Fruit fly (Drosophila melanogaster) whole organism, embryonic: Measurements from ENCODE around the gene CG15283.

Experiments
- CG10147 ChIP-seq: fragments of 200-800 bp; sonication (Bioruptor generic); optimal IDR thresholded peaks from 2 replicates; lab custom pipeline; 2019; ENCODE audit warnings: missing biosample characterization, mild to moderate bottlenecking, missing genetic modification characterization, moderate library complexity
- CG12299 ChIP-seq: fragments of 200-800 bp; sonication (Bioruptor generic); optimal IDR thresholded peaks from 2 replicates; lab custom pipeline; 2018; ENCODE audit warnings: missing biosample characterization, mild to moderate bottlenecking, missing genetic modification characterization
- CG12659 ChIP-seq: fragments of 200-800 bp; sonication (Bioruptor generic); optimal IDR thresholded peaks from 3 replicates; lab custom pipeline; 2017; ENCODE audit warnings: mild to moderate bottlenecking, missing biosample characterization, missing genetic modification reagents, missing genetic modification characterization
- CG13296 ChIP-seq: fragments of 200-800 bp; sonication (Bioruptor generic); optimal IDR thresholded peaks from 3 replicates; lab custom pipeline; 2018; ENCODE audit warnings: missing biosample characterization, mild to moderate bottlenecking, missing genetic modification characterization
- CG15479 ChIP-seq: fragments of 200-800 bp; sonication (Bioruptor generic); optimal IDR thresholded peaks from 3 replicates; lab custom pipeline; 2019; ENCODE audit warnings: missing biosample characterization, mild to moderate bottlenecking, missing genetic modification characterization, moderate library complexity
- CG1647 ChIP-seq: fragments of 200-800 bp; sonication (Bioruptor generic); optimal IDR thresholded peaks from 3 replicates; lab custom pipeline; 2016; ENCODE audit warnings: missing biosample characterization, missing genetic modification characterization
- CG17328 ChIP-seq: fragments of 200-800 bp; sonication (Bioruptor generic); IDR thresholded peaks from 2 replicates; pipeline ENCODE4 v1.3.6; 2022; ENCODE audit warnings: missing biosample characterization, missing genetic modification characterization
- CG17912 ChIP-seq: fragments of 200-800 bp; sonication (Bioruptor generic); optimal IDR thresholded peaks from 2 replicates; lab custom pipeline; 2018; ENCODE audit warnings: missing biosample characterization, mild to moderate bottlenecking, missing genetic modification characterization
- CG1832 ChIP-seq: fragments of 200-800 bp; sonication (Bioruptor generic); optimal IDR thresholded peaks from 2 replicates; lab custom pipeline; 2017; ENCODE audit warnings: missing biosample characterization, mild to moderate bottlenecking, missing genetic modification characterization, inconsistent platforms
- CG2120 ChIP-seq: fragments of 200-800 bp; sonication (Bioruptor generic); optimal IDR thresholded peaks from 3 replicates; lab custom pipeline; 2016; ENCODE audit warnings: missing biosample characterization, missing genetic modification characterization
- CG31224 ChIP-seq: fragments of 200-800 bp; sonication (Bioruptor generic); IDR thresholded peaks from 2 replicates; pipeline ENCODE4 v1.3.6; 2022; ENCODE audit warnings: missing biosample characterization, missing genetic modification characterization
- CG33213 ChIP-seq: fragments of 200-800 bp; sonication (Bioruptor generic); optimal IDR thresholded peaks from 3 replicates; lab custom pipeline; 2016; ENCODE audit warnings: missing biosample characterization, missing genetic modification characterization
- CG4360 ChIP-seq: fragments of 200-800 bp; sonication (Bioruptor generic); IDR thresholded peaks from 2 replicates; pipeline ENCODE4 v1.3.6; 2022; ENCODE audit warnings: missing biosample characterization, missing genetic modification characterization
- CG6854 ChIP-seq: fragments of 200-800 bp; sonication (Bioruptor generic); optimal IDR thresholded peaks from 3 replicates; lab custom pipeline; 2017; ENCODE audit warnings: missing biosample characterization, mild to moderate bottlenecking, missing genetic modification characterization
- CG8290 ChIP-seq, 3 experiments: fragments of 200-800 bp; sonication (Bioruptor generic); optimal IDR thresholded peaks; 2 replicates each; lab custom pipeline; 2016 to 2019; ENCODE audit warnings: missing biosample characterization in 3 of 3, missing genetic modification characterization in 3 of 3, mild to moderate bottlenecking in 2 of 3, moderate library complexity in 1 of 3
- CG9609 ChIP-seq: fragments of 200-800 bp; sonication (Bioruptor generic); optimal IDR thresholded peaks from 3 replicates; lab custom pipeline; 2016; ENCODE audit warnings: missing biosample characterization, missing genetic modification characterization
- CG9727 ChIP-seq: fragments of 200-800 bp; sonication (Bioruptor generic); optimal IDR thresholded peaks from 3 replicates; lab custom pipeline; 2017; ENCODE audit warnings: missing biosample characterization, mild to moderate bottlenecking, missing genetic modification characterization
- HLH4C ChIP-seq: fragments of 200-800 bp; sonication (Bioruptor generic); IDR thresholded peaks from 3 replicates; pipeline ENCODE4 v1.3.6; 2022; ENCODE audit warnings: missing biosample characterization, missing genetic modification characterization; ENCODE audit not compliant: partially characterized antibody
- HLHmδ ChIP-seq: fragments of 200-800 bp; sonication (Bioruptor generic); optimal IDR thresholded peaks from 2 replicates; lab custom pipeline; 2018; ENCODE audit warnings: missing biosample characterization, mild to moderate bottlenecking, missing genetic modification characterization, moderate library complexity
- Hmr ChIP-seq: fragments of 200-800 bp; sonication (Bioruptor generic); optimal IDR thresholded peaks from 3 replicates; lab custom pipeline; 2017; ENCODE audit warnings: mild to moderate bottlenecking, missing biosample characterization, missing genetic modification reagents, missing genetic modification characterization
- Kr ChIP-seq: fragments of 200-800 bp; sonication (Bioruptor generic); optimal IDR thresholded peaks from 2 replicates; lab custom pipeline; 2017; ENCODE audit warnings: missing biosample characterization, mild to moderate bottlenecking, missing genetic modification characterization
- NFAT ChIP-seq: fragments of 200-800 bp; sonication (Bioruptor generic); IDR thresholded peaks from 2 replicates; pipeline ENCODE4 v1.3.6; 2022; ENCODE audit warnings: missing biosample characterization, missing genetic modification characterization
- Optix ChIP-seq: fragments of 200-800 bp; sonication (Bioruptor generic); IDR thresholded peaks from 3 replicates; pipeline ENCODE4 v1.3.6; 2022; ENCODE audit warnings: missing biosample characterization, missing genetic modification characterization
- Rfx ChIP-seq: fragments of 200-800 bp; sonication (Bioruptor generic); IDR thresholded peaks from 2 replicates; pipeline ENCODE4 v1.3.6; 2022; ENCODE audit warnings: missing biosample characterization, missing genetic modification characterization
- Sox102F ChIP-seq: fragments of 200-800 bp; sonication (Bioruptor generic); optimal IDR thresholded peaks from 2 replicates; lab custom pipeline; 2018; ENCODE audit warnings: missing biosample characterization, mild to moderate bottlenecking, missing genetic modification characterization, moderate library complexity
- abd-A ChIP-seq: fragments of 200-800 bp; sonication (Bioruptor generic); optimal IDR thresholded peaks from 3 replicates; lab custom pipeline; 2019; ENCODE audit warnings: missing biosample characterization, mild to moderate bottlenecking, missing genetic modification characterization, moderate library complexity
- aop ChIP-seq: fragments of 200-800 bp; sonication (Bioruptor generic); IDR thresholded peaks from 2 replicates; pipeline ENCODE4 v1.3.6; 2022; ENCODE audit warnings: missing biosample characterization, missing genetic modification characterization
- ato ChIP-seq: fragments of 200-800 bp; sonication (Bioruptor generic); IDR thresholded peaks from 2 replicates; pipeline ENCODE4 v1.3.6; 2022; ENCODE audit warnings: missing biosample characterization, missing genetic modification characterization; ENCODE audit not compliant: partially characterized antibody
- btn ChIP-seq: fragments of 200-800 bp; sonication (Bioruptor generic); optimal IDR thresholded peaks from 2 replicates; lab custom pipeline; 2016; ENCODE audit warnings: missing biosample characterization, missing genetic modification characterization
- corto ChIP-seq: fragments of 200-800 bp; sonication (Bioruptor generic); optimal IDR thresholded peaks from 2 replicates; lab custom pipeline; 2016; ENCODE audit warnings: missing biosample characterization, mild to moderate bottlenecking, missing genetic modification characterization, moderate library complexity
- cwo ChIP-seq: fragments of 200-800 bp; sonication (Bioruptor generic); optimal IDR thresholded peaks from 3 replicates; lab custom pipeline; 2017; ENCODE audit warnings: missing biosample characterization, missing genetic modification characterization, mild to moderate bottlenecking, moderate library complexity, missing genetic modification reagents
- dpn ChIP-seq, 2 experiments: fragments of 200-800 bp; sonication (Bioruptor generic); optimal IDR thresholded peaks; 3 replicates each; lab custom pipeline; 2016; ENCODE audit warnings: missing biosample characterization in 2 of 2, missing genetic modification characterization in 2 of 2
- dysf ChIP-seq: fragments of 200-800 bp; sonication (Bioruptor generic); IDR thresholded peaks from 3 replicates; pipeline ENCODE4 v1.3.6; 2022; ENCODE audit warnings: missing biosample characterization, missing genetic modification characterization
- ems ChIP-seq: fragments of 200-800 bp; sonication (Bioruptor generic); optimal IDR thresholded peaks from 3 replicates; lab custom pipeline; 2016; ENCODE audit warnings: missing biosample characterization, missing genetic modification characterization
- ftz-f1 ChIP-seq: fragments of 200-800 bp; sonication (Bioruptor generic); optimal IDR thresholded peaks from 2 replicates; lab custom pipeline; 2016; ENCODE audit warnings: missing biosample characterization, missing genetic modification characterization
- ham ChIP-seq: fragments of 200-800 bp; sonication (Bioruptor generic); IDR thresholded peaks from 2 replicates; pipeline ENCODE4 v1.3.6; 2022; ENCODE audit warnings: missing biosample characterization, missing genetic modification characterization
- maf-S ChIP-seq: fragments of 200-800 bp; sonication (Bioruptor generic); optimal IDR thresholded peaks from 2 replicates; lab custom pipeline; 2016; ENCODE audit warnings: missing biosample characterization, missing genetic modification characterization
- odd ChIP-seq: fragments of 200-800 bp; sonication (Bioruptor generic); optimal IDR thresholded peaks from 2 replicates; lab custom pipeline; 2017; ENCODE audit warnings: missing biosample characterization, mild to moderate bottlenecking, missing genetic modification characterization
- psq ChIP-seq: fragments of 200-800 bp; sonication (Bioruptor generic); optimal IDR thresholded peaks from 2 replicates; lab custom pipeline; 2017; ENCODE audit warnings: missing biosample characterization, missing genetic modification characterization
- ranshi ChIP-seq: fragments of 200-800 bp; sonication (Bioruptor generic); IDR thresholded peaks from 2 replicates; pipeline ENCODE4 v1.3.6; 2022; ENCODE audit warnings: missing biosample characterization, missing genetic modification characterization
- sens ChIP-seq: fragments of 200-800 bp; sonication (Bioruptor generic); peaks from one replicate; lab custom pipeline; 2016; ENCODE audit warnings: missing biosample characterization, missing genetic modification characterization
- sna ChIP-seq: fragments of 200-800 bp; sonication (Bioruptor generic); IDR thresholded peaks from 2 replicates; pipeline ENCODE4 v1.3.6; 2022; ENCODE audit warnings: missing biosample characterization, missing genetic modification characterization; ENCODE audit not compliant: partially characterized antibody
- sr ChIP-seq: fragments of 200-800 bp; sonication (Bioruptor generic); IDR thresholded peaks from 3 replicates; pipeline ENCODE4 v1.3.6; 2022; ENCODE audit warnings: missing biosample characterization, missing genetic modification characterization
- stwl ChIP-seq: fragments of 200-800 bp; sonication (Bioruptor generic); optimal IDR thresholded peaks from 3 replicates; lab custom pipeline; 2018; ENCODE audit warnings: missing biosample characterization, mild to moderate bottlenecking, missing genetic modification characterization, moderate library complexity
- sug ChIP-seq: fragments of 200-800 bp; optimal IDR thresholded peaks from 2 replicates; lab custom pipeline; 2019; ENCODE audit warnings: missing biosample characterization, mild to moderate bottlenecking, missing genetic modification characterization, moderate library complexity
- vvl ChIP-seq: fragments of 200-800 bp; sonication (Bioruptor generic); IDR thresholded peaks from 2 replicates; pipeline ENCODE4 v1.3.6; 2022; ENCODE audit warnings: missing biosample characterization, missing genetic modification characterization
- yki ChIP-seq: fragments of >200 bp; optimal IDR thresholded peaks from 3 replicates; lab custom pipeline; 2018

Gene CG15283

dm6 chr2L:14490097-14491070, 39.7 kb upstream of the CG15283 start, which contains the start of gene noc (continued):
- peak; percentile 47 for TF ChIP-seq CG9727 (GFP tag; lab: Kevin White, UChicago)
- TF ChIP-seq Kr (GFP tag; lab: Kevin White, UChicago): no peak
- peak; percentile 98 for TF ChIP-seq yki
- peak; percentile 91 for TF ChIP-seq HLHmδ (GFP tag; lab: Kevin White, UChicago)
- peak; percentile 90 for TF ChIP-seq sens
- TF ChIP-seq NFAT: peak; percentile 38; the same call in 1 of the 2 replicates
- TF ChIP-seq Hmr (GFP tag; lab: Kevin White, UChicago): peak; percentile 66
- TF ChIP-seq CG13296: no peak
- peak; percentile 55; the same call in 1 of the 3 replicates for TF ChIP-seq sr (GFP tag; lab: Robert Waterston, UW)
- peak; percentile 98 for TF ChIP-seq CG4360
- peak; percentile 19 for TF ChIP-seq CG8290 (GFP tag; optimal IDR thresholded peaks at IDR 0.05; lab: Kevin White, UChicago)
- TF ChIP-seq CG8290 (tag; optimal IDR thresholded peaks at IDR 0.05; lab: Kevin White, UChicago): peak in 1 of 2 experiments; percentile 60
- peak; percentile 6 for TF ChIP-seq stwl (tag; lab: Kevin White, UChicago)
- peak; percentile 72 for TF ChIP-seq vvl (GFP tag; lab: Robert Waterston, UW)
- TF ChIP-seq dysf (GFP tag; lab: Robert Waterston, UW): 0 out of 3 replicates have a peak, but pooled peaks have one; percentile 30
- peak; percentile 14; the same call in 1 of the 3 replicates for TF ChIP-seq Optix (GFP tag; lab: Robert Waterston, UW)
- TF ChIP-seq CG15479 (GFP tag; lab: Kevin White, UChicago): peak; percentile 43
- TF ChIP-seq corto: peak; percentile 21
- peak; percentile 99 for TF ChIP-seq abd-A (tag; lab: Kevin White, UChicago)
- peak; percentile 26 for TF ChIP-seq cwo (GFP tag; lab: Kevin White, UChicago)
- no peak for TF ChIP-seq CG33213
- peak; percentile 74; the same call in 1 of the 2 replicates for TF ChIP-seq sna (GFP tag; lab: Robert Waterston, UW)
- no peak for TF ChIP-seq CG9609 (GFP tag; lab: Kevin White, UChicago)
- peak; percentile 32 for TF ChIP-seq CG6854
- TF ChIP-seq ranshi: peak; percentile 49; the same call in 1 of the 2 replicates
- TF ChIP-seq odd (GFP tag; lab: Kevin White, UChicago): peak; percentile 17
- no peak for TF ChIP-seq psq (GFP tag; lab: Kevin White, UChicago)
- peak; percentile 33; the same call in 1 of the 2 replicates for TF ChIP-seq CG17328 (GFP tag; lab: Robert Waterston, UW)
- peak; percentile 50 for TF ChIP-seq ato (GFP tag; lab: Robert Waterston, UW)
- TF ChIP-seq maf-S (GFP tag; lab: Kevin White, UChicago): peak; percentile 1
- TF ChIP-seq CG12299 (tag; lab: Kevin White, UChicago): peak; percentile 32
- TF ChIP-seq CG31224: no peak
- no peak for TF ChIP-seq ham (GFP tag; lab: Robert Waterston, UW)
- peak; percentile 59; the same call in 2 of the 3 replicates for TF ChIP-seq HLH4C
- TF ChIP-seq aop (GFP tag; lab: Robert Waterston, UW): no peak
- TF ChIP-seq CG12659 (GFP tag; lab: Kevin White, UChicago): no peak
- peak; percentile 83 for TF ChIP-seq sug
- TF ChIP-seq ftz-f1: peak; percentile 16
- TF ChIP-seq CG2120 (GFP tag; lab: Kevin White, UChicago): no peak
- peak; percentile 53 for TF ChIP-seq btn (GFP tag; lab: Kevin White, UChicago)
- TF ChIP-seq ems (GFP tag; lab: Kevin White, UChicago): peak; percentile 2
- TF ChIP-seq Sox102F (GFP tag; lab: Kevin White, UChicago): peak; percentile 19
- TF ChIP-seq Rfx: peak; percentile 49; the same call in 1 of the 2 replicates
- TF ChIP-seq CG1832: peak; percentile 98
- peak in 1 of 2 experiments; percentile 8 for TF ChIP-seq dpn (GFP tag; optimal IDR thresholded peaks at IDR 0.05; lab: Kevin White, UChicago)
- TF ChIP-seq CG10147 (GFP tag; lab: Kevin White, UChicago): no peak
- TF ChIP-seq CG1647 (GFP tag; lab: Kevin White, UChicago): peak; percentile 21
- TF ChIP-seq CG17912 (GFP tag; lab: Kevin White, UChicago): no peak
